Worm (Caenorhabditis elegans): Measurements from ENCODE around the gene ZK666.1.

ce11 chrII:10494467-10494866, 23.3 kb upstream of the ZK666.1 start, which contains the start of gene ZK666.14:
- TF ChIP-seq egl-27 (tag; optimal IDR thresholded peaks at IDR 0.05) (no peak), nhr-12 (tag; optimal IDR thresholded peaks at IDR 0.05) (no peak), skn-1 (tag; optimal IDR thresholded peaks at IDR 0.05) (no peak), sea-2 (GFP tag; optimal IDR thresholded peaks at IDR 0.05) (no peak), pha-4 (tag; optimal IDR thresholded peaks at IDR 0.05) (no peak), aly-2 (tag; optimal IDR thresholded peaks at IDR 0.05) (no peak), zag-1 (tag; optimal IDR thresholded peaks at IDR 0.05) (no peak), nfya-1 (tag; optimal IDR thresholded peaks at IDR 0.05; ENCODE audit: insufficient read depth) (no peak), elt-3 (tag; optimal IDR thresholded peaks at IDR 0.05) (no peak), lin-15B (tag; optimal IDR thresholded peaks at IDR 0.05) (no peak), nhr-237 (tag; optimal IDR thresholded peaks at IDR 0.05) (no peak)

Measured in whole organism, L3 larva.